Fruit fly (Drosophila melanogaster) Kc167 (cell line): ENCODE data around the gene Nfs1.

Experiments
- Myc ChIP-seq: fragments of >200 bp; optimal IDR thresholded peaks from 2 replicates; lab custom pipeline; 2017; ENCODE audit warnings: missing external identifiers
- Sin3A ChIP-seq: fragments of >200 bp; optimal IDR thresholded peaks from 2 replicates; lab custom pipeline; 2018; ENCODE audit warnings: missing external identifiers

DNA sequence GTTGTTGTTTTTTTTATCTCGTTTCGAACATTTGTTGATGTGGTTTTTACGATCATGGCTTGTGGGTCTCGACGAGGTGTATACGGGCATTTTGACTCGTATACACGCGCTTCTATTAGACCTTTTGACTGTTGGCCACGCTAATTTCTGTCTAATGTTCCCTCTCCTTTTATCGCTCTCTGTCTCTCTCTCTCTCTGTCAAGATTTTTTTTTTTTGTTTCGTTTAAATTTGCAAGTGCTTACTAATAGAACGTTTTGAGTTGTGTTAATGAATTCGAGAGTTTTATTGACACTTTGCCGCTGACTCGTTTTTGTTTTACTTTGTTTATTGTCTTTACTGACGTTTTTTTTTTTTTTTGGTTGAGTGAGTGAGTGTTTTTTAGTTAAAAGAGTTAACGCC, 29.1 kb upstream of the Nfs1 start:
- TF ChIP-seq Sin3A (no peak), Myc (lab: Kevin White, UChicago) (no peak)
